Worm (Caenorhabditis elegans) whole organism, young adult: Measurements from ENCODE around the gene Y55F3C.10.
A peak's percentile ranks its signal among the peaks of the same experiment; 100 is the strongest.

Experiments used
- B0261.1 ChIP-seq: sonication (generic microtip); optimal IDR thresholded peaks from 2 replicates; lab custom pipeline; 2016; ENCODE audit warnings: mild to moderate bottlenecking, missing genetic modification characterization, moderate library complexity, missing compliant biosample characterization
- C06A6.2 ChIP-seq: fragments of 200-800 bp; sonication (Bioruptor generic); conservative IDR thresholded peaks from 2 replicates; pipeline ENCODE4 v1.3.6; 2022; ENCODE audit warnings: missing genetic modification characterization, missing compliant biosample characterization
- F37B4.10 ChIP-seq: fragments of 200-800 bp; sonication (Bioruptor generic); IDR thresholded peaks from 2 replicates; pipeline ENCODE4 v1.3.6; 2022; ENCODE audit warnings: missing genetic modification characterization, missing compliant biosample characterization
- F49E8.2 ChIP-seq: sonication (generic microtip); optimal IDR thresholded peaks from 3 replicates; lab custom pipeline; 2017; ENCODE audit warnings: missing genetic modification characterization, mild to moderate bottlenecking, missing compliant biosample characterization, antibody characterized with exemption, moderate library complexity; ENCODE audit not compliant: insufficient read depth
- athp-1 ChIP-seq: sonication (generic microtip); optimal IDR thresholded peaks from 2 replicates; lab custom pipeline; 2017; ENCODE audit warnings: mild to moderate bottlenecking, missing genetic modification characterization, missing compliant biosample characterization
- ceh-27 ChIP-seq: fragments of 200-800 bp; sonication (Bioruptor generic); optimal IDR thresholded peaks from 2 replicates; lab custom pipeline; 2018; ENCODE audit warnings: mild to moderate bottlenecking, missing genetic modification characterization, moderate library complexity, missing compliant biosample characterization
- ceh-79 ChIP-seq: sonication (generic microtip); optimal IDR thresholded peaks from 2 replicates; lab custom pipeline; 2017; ENCODE audit warnings: mild to moderate bottlenecking, missing genetic modification characterization, missing compliant biosample characterization
- dox-1 ChIP-seq: fragments of 200-800 bp; sonication (Bioruptor generic); IDR thresholded peaks from 2 replicates; pipeline ENCODE4 v1.3.6; 2022; ENCODE audit warnings: missing genetic modification reagents, missing genetic modification characterization, missing compliant biosample characterization
- egl-18 ChIP-seq: fragments of 200-800 bp; sonication (Bioruptor generic); IDR thresholded peaks from 2 replicates; pipeline ENCODE4 v1.3.6; 2022; ENCODE audit warnings: missing genetic modification reagents, missing genetic modification characterization, missing compliant biosample characterization
- ets-4 ChIP-seq: fragments of 200-800 bp; sonication (Bioruptor generic); optimal IDR thresholded peaks from 2 replicates; lab custom pipeline; 2018; ENCODE audit warnings: mild to moderate bottlenecking, missing genetic modification characterization, missing compliant biosample characterization
- hlh-26 ChIP-seq: fragments of 200-800 bp; sonication (Bioruptor generic); conservative IDR thresholded peaks from 2 replicates; pipeline ENCODE4 v1.3.6; 2022; ENCODE audit warnings: missing genetic modification reagents, missing genetic modification characterization, missing compliant biosample characterization
- let-607 ChIP-seq, 2 experiments: fragments of 200-800 bp in 1 of 2; sonication (Bioruptor generic) in 1 of 2; sonication (generic microtip) in 1 of 2; optimal IDR thresholded peaks; 2 replicates each; lab custom pipeline; 2016 to 2018; ENCODE audit warnings: mild to moderate bottlenecking in 2 of 2, missing compliant biosample characterization in 2 of 2, missing genetic modification characterization in 2 of 2, moderate library complexity in 2 of 2, missing genotype in 1 of 2
- lsl-1 ChIP-seq: fragments of 200-800 bp; sonication (Bioruptor generic); optimal IDR thresholded peaks from 2 replicates; lab custom pipeline; 2018; ENCODE audit warnings: mild to moderate bottlenecking, missing genetic modification characterization, moderate library complexity, missing compliant biosample characterization
- madf-6 ChIP-seq: fragments of 200-800 bp; sonication (Bioruptor generic); IDR thresholded peaks from 2 replicates; pipeline ENCODE4 v1.3.6; 2022; ENCODE audit warnings: missing genetic modification reagents, missing genetic modification characterization, missing compliant biosample characterization
- madf-8 ChIP-seq: fragments of 200-800 bp; sonication (Bioruptor generic); conservative IDR thresholded peaks from 2 replicates; pipeline ENCODE4 v1.3.6; 2022; ENCODE audit warnings: missing genetic modification reagents, missing genetic modification characterization, missing compliant biosample characterization
- nhr-120 ChIP-seq: fragments of 200-800 bp; sonication (Bioruptor generic); IDR thresholded peaks from 2 replicates; pipeline ENCODE4 v1.3.6; 2022; ENCODE audit warnings: missing genetic modification characterization, missing compliant biosample characterization
- nhr-27 ChIP-seq: fragments of 200-800 bp; sonication (Bioruptor generic); optimal IDR thresholded peaks from 2 replicates; lab custom pipeline; 2018; ENCODE audit warnings: mild to moderate bottlenecking, missing genetic modification characterization, moderate library complexity, missing compliant biosample characterization
- nhr-80 ChIP-seq: sonication (generic microtip); optimal IDR thresholded peaks from 2 replicates; lab custom pipeline; 2016; ENCODE audit warnings: missing genetic modification characterization, missing compliant biosample characterization
- rpc-1 ChIP-seq, 2 experiments: fragments of 150-350 bp in 1 of 2; sonication (generic microtip) in 1 of 2; optimal IDR thresholded peaks; 2 replicates each; lab custom pipeline; 2014 to 2018; ENCODE audit warnings: missing biosample characterization in 1 of 2, missing genetic modification characterization in 1 of 2, missing genetic modification reagents in 1 of 2, missing genotype in 1 of 2
- snpc-3.4 ChIP-seq: sonication (generic microtip); optimal IDR thresholded peaks from 2 replicates; lab custom pipeline; 2017; ENCODE audit warnings: missing genetic modification characterization, mild to moderate bottlenecking, missing compliant biosample characterization, antibody characterized with exemption, moderate library complexity, missing genotype, missing genetic modification reagents
- somi-1 ChIP-seq: fragments of 200-800 bp; sonication (Bioruptor generic); optimal IDR thresholded peaks from 2 replicates; lab custom pipeline; 2018; ENCODE audit warnings: mild to moderate bottlenecking, missing genetic modification characterization, missing compliant biosample characterization
- zim-3 ChIP-seq: sonication (generic microtip); optimal IDR thresholded peaks from 2 replicates; lab custom pipeline; 2017; ENCODE audit warnings: mild to moderate bottlenecking, missing genetic modification characterization, moderate library complexity, missing compliant biosample characterization
- ztf-3 ChIP-seq: fragments of 200-800 bp; sonication (Bioruptor generic); optimal IDR thresholded peaks from 2 replicates; lab custom pipeline; 2018; ENCODE audit warnings: mild to moderate bottlenecking, missing genetic modification characterization, missing compliant biosample characterization

Y55F3C.10 gene

DNA sequence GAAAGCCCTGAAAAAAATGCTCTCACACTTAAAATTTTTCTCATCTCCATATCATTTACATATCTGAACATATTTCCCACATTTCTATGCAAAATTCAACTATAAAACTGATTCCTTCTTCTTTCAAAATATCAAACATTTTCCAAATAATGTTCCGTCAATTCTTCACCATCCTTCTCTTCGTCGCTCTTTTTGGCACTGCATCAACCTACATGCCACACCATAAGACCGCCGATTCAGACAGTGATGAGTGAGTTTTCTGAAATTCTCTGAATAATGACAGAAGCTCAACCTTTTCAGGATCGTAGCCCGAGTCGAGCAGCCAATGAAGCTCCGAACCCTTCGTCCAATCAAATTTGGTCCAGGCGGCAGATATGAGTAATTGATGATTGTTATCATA lies 43.0 kb downstream of the Y55F3C.10 start, which contains the start of gene K11H12.5:
Gene K11H12.5, plus strand, starts transcription at position 301 of the 400 bp plus-strand sequence.
- TF ChIP-seq ceh-79 (tag; lab: Kevin White, UChicago) (no peak), athp-1 (tag; lab: Kevin White, UChicago) (no peak), dox-1 (GFP tag; lab: Robert Waterston, UW) (no peak), hlh-26 (GFP tag; lab: Robert Waterston, UW) (no peak), C06A6.2 (GFP tag; lab: Robert Waterston, UW) (no peak), egl-18 (GFP tag; lab: Robert Waterston, UW) (no peak), ets-4 (GFP tag; lab: Kevin White, UChicago) (no peak), let-607 (tag; optimal IDR thresholded peaks at IDR 0.05; lab: Kevin White, UChicago) (no peak), lsl-1 (no peak), F49E8.2 (tag; lab: Kevin White, UChicago) (no peak), somi-1 (GFP tag; lab: Kevin White, UChicago) (no peak), ztf-3 (GFP tag; lab: Kevin White, UChicago) (no peak), rpc-1 (optimal IDR thresholded peaks at IDR 0.05; lab: Kevin White, UChicago) (no peak), rpc-1 (tag; optimal IDR thresholded peaks at IDR 0.05; lab: Kevin White, UChicago) (no peak), madf-6 (GFP tag; lab: Robert Waterston, UW) (no peak)

DNA sequence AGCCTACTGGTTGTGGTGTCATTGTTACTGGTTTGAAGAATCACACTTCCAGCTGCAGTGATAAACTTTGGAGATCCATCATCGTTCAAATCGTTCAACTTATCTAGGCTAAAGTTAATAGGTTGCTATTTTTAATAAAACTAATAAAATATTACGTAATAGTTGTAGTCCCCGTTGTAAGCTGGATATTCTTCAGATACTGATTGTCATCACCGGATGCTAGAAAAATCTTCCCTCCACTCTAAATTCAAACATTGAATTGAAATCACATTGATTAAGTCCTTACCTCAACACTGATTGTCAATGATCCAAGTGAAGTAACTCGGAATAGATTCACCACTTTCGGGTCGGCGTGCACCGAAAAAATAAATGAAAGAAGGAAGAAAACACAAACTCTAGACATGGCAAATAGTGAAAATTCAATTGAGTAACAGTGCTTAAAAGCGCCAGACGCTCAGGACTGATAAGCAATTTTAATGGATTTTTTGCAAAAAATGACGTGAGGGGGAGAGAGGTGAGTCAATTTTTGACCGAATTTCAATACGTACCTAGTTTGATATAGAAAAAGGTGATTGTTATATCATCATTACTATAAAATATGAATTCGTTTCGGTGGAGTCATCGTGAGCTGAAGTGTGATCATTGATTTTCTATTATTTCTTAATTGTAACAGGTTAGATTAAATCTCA lies 43.6 kb downstream of the Y55F3C.10 start, which contains the start of the genes K11H12.4 and K11H12.10:
Gene K11H12.4, minus strand, starts transcription at position 413 of the 689 bp plus-strand sequence.
Gene K11H12.10, plus strand, starts transcription at position 605 of the 689 bp plus-strand sequence.
- TF ChIP-seq nhr-80 (tag; lab: Kevin White, UChicago): peak; percentile 57
- TF ChIP-seq nhr-27 (tag; lab: Kevin White, UChicago): no peak
- 0 out of 2 replicates have a peak, but pooled peaks have one; percentile 16 for TF ChIP-seq dox-1 (GFP tag; lab: Robert Waterston, UW)
- TF ChIP-seq snpc-3.4 (tag; lab: Kevin White, UChicago): no peak

DNA sequence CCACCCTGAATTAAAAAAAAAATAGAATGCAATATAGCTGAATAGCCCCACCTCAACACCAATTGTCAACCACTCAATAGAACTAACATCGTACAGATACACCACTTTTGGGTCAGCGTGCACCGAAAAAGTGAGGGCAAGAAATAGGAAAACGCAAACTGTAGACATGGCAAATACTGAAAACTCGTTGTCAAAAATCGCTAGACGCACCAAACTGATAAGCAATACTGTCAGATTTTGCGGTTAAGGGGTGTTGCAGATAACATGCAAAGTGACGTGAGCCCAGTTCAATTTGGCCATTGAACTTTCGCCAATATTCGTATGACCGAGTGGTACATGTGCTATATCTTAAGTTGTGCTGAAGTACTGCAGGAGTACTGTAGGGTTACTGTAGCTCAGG lies 45.9 kb downstream of the Y55F3C.10 start, which contains the start of gene K11H12.3:
Gene K11H12.3, minus strand, starts transcription at position 168 of the 400 bp plus-strand sequence.
- TF ChIP-seq ets-4 (GFP tag; lab: Kevin White, UChicago) (peak; percentile 70), egl-18 (GFP tag; lab: Robert Waterston, UW) (no peak), nhr-120 (no peak), zim-3 (tag; lab: Kevin White, UChicago) (no peak), dox-1 (GFP tag; lab: Robert Waterston, UW) (peak; percentile 70), nhr-80 (tag; lab: Kevin White, UChicago) (peak; percentile 90)

DNA sequence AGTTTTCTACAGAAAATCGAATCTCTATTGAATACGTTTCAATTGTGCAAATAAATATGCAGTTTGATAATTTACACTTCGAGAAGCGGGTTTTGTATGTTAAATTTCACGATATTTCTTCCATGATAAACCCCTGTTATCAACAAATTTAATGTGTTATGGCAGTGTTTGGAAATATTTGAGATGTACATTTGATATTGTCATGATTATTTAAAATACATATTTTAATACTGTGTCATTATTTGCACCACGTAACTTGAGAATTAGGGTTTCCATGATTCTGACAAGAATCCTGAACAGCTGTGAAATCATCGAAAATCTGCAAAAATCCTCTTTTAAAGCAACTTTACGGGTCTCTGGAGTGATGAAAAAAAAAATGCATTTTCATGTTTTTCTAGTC lies 48.8 kb downstream of the Y55F3C.10 start, which contains the start of gene K11H12.11:
Gene K11H12.11, minus strand, starts transcription at position 101 of the 400 bp plus-strand sequence.
- TF ChIP-seq F37B4.10 (GFP tag; lab: Robert Waterston, UW) (no peak), madf-8 (GFP tag; lab: Robert Waterston, UW) (no peak), ceh-27 (no peak), somi-1 (GFP tag; lab: Kevin White, UChicago) (no peak), madf-6 (GFP tag; lab: Robert Waterston, UW) (no peak), nhr-27 (tag; lab: Kevin White, UChicago) (no peak), B0261.1 (tag; lab: Kevin White, UChicago) (no peak), zim-3 (tag; lab: Kevin White, UChicago) (no peak)
